Worm (Caenorhabditis elegans): ENCODE measurements around the gene rpl-5.

DNA sequence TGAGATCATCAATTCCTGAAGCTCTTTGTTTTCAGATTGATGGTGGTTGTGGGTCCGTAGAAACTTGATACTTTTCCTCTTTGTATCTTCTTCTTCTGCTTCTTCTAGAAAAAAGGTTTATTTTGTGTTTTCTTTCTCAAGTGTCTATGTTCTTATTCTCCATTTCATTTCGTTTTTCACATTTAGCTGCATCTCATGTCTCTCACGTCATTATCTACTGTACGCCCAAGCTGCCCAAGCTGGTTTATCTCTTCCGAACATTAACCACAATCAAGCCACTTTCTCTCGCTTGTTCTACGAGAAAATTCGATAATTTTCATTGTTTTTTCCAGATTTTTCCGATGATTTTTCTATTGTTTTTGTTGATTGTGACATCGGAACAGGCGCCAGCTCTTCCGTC, 29.5 kb downstream of the rpl-5 start, which contains the start of gene F28C6.5:
- TF ChIP-seq snpc-1.2 (GFP tag; IDR thresholded peaks at IDR 0.05): no peak
- TF ChIP-seq gei-8 (GFP tag; optimal IDR thresholded peaks at IDR 0.05): no peak
- no peak for TF ChIP-seq zag-1 (tag; optimal IDR thresholded peaks at IDR 0.05)
- no peak for TF ChIP-seq nhr-111 (GFP tag; optimal IDR thresholded peaks at IDR 0.05)
- TF ChIP-seq fkh-10 (GFP tag; optimal IDR thresholded peaks at IDR 0.05): no peak
- TF ChIP-seq lin-13 (GFP tag; optimal IDR thresholded peaks at IDR 0.05): no peak
- no peak for TF ChIP-seq snpc-4 (tag; optimal IDR thresholded peaks at IDR 0.05)
- no peak for TF ChIP-seq ztf-11 (tag; optimal IDR thresholded peaks at IDR 0.05)
